Worm (Caenorhabditis elegans) whole organism, L4 larva: ENCODE measurements around the gene Y62H9A.9.

Experiments
- D1046.2 ChIP-seq: fragments of 200-800 bp; sonication (Bioruptor generic); IDR thresholded peaks from 2 replicates; pipeline ENCODE4 v1.3.6; 2022; ENCODE audit warnings: missing genetic modification characterization, missing compliant biosample characterization
- F26F4.8 ChIP-seq: fragments of 200-800 bp; sonication (Bioruptor generic); conservative IDR thresholded peaks from 2 replicates; pipeline ENCODE4 v1.3.6; 2022; ENCODE audit warnings: missing genetic modification characterization, missing compliant biosample characterization
- aly-2 ChIP-seq: sonication (generic microtip); optimal IDR thresholded peaks from 2 replicates; lab custom pipeline; 2018; ENCODE audit warnings: missing biosample characterization, missing genetic modification characterization
- arid-1 ChIP-seq: fragments of 200-800 bp; sonication (Bioruptor generic); conservative IDR thresholded peaks from 2 replicates; pipeline ENCODE4 v1.3.6; 2022; ENCODE audit warnings: missing genetic modification reagents, missing genetic modification characterization, missing compliant biosample characterization
- attf-4 ChIP-seq: sonication (generic microtip); optimal IDR thresholded peaks from 3 replicates; lab custom pipeline; 2017; ENCODE audit warnings: missing biosample characterization, missing genetic modification characterization
- ceh-44 ChIP-seq: fragments of 200-800 bp; sonication (Bioruptor generic); IDR thresholded peaks from 2 replicates; pipeline ENCODE4 v1.3.6; 2022; ENCODE audit warnings: missing genetic modification reagents, missing genetic modification characterization, missing compliant biosample characterization
- ceh-62 ChIP-seq: sonication (generic microtip); optimal IDR thresholded peaks from 2 replicates; lab custom pipeline; 2017; ENCODE audit warnings: missing biosample characterization, missing genetic modification characterization
- ceh-82 ChIP-seq: sonication (generic microtip); optimal IDR thresholded peaks from 2 replicates; lab custom pipeline; 2017; ENCODE audit warnings: missing biosample characterization, missing genetic modification characterization
- cey-2 ChIP-seq: sonication (generic microtip); optimal IDR thresholded peaks from 3 replicates; lab custom pipeline; 2017; ENCODE audit warnings: missing genetic modification characterization, mild to moderate bottlenecking, missing compliant biosample characterization, antibody characterized with exemption, borderline replicate concordance; ENCODE audit not compliant: insufficient read depth
- daf-12 ChIP-seq: fragments of 150-350 bp; optimal IDR thresholded peaks from 2 replicates; lab custom pipeline; 2014; ENCODE audit warnings: missing biosample characterization, missing genetic modification reagents, missing genetic modification characterization
- daf-16 ChIP-seq, 3 experiments: sonication (generic microtip); optimal IDR thresholded peaks; 2 replicates each; lab custom pipeline; 2016 to 2017; ENCODE audit warnings: missing genetic modification characterization in 3 of 3, missing genetic modification reagents in 3 of 3, mild to moderate bottlenecking in 2 of 3, missing compliant biosample characterization in 2 of 3, missing biosample characterization in 1 of 3, moderate library complexity in 1 of 3
- daf-19 ChIP-seq: fragments of 200-800 bp; sonication (Bioruptor generic); conservative IDR thresholded peaks from 2 replicates; pipeline ENCODE4 v1.3.6; 2022; ENCODE audit warnings: missing genetic modification characterization, missing compliant biosample characterization
- dmd-6 ChIP-seq: fragments of 200-800 bp; sonication (Bioruptor generic); IDR thresholded peaks from 2 replicates; pipeline ENCODE4 v1.3.6; 2022; ENCODE audit warnings: missing genetic modification reagents, missing genetic modification characterization, missing compliant biosample characterization
- dmd-9 ChIP-seq: fragments of 200-800 bp; sonication (Bioruptor generic); IDR thresholded peaks from 2 replicates; pipeline ENCODE4 v1.3.6; 2022; ENCODE audit warnings: missing genetic modification reagents, missing genetic modification characterization, missing compliant biosample characterization
- duxl-1 ChIP-seq: sonication (generic microtip); optimal IDR thresholded peaks from 2 replicates; lab custom pipeline; 2016; ENCODE audit warnings: mild to moderate bottlenecking, missing genetic modification characterization, moderate library complexity, missing compliant biosample characterization; ENCODE audit not compliant: poor library complexity
- dve-1 ChIP-seq: sonication (generic microtip); optimal IDR thresholded peaks from 2 replicates; lab custom pipeline; 2017; ENCODE audit warnings: antibody characterized with exemption, mild to moderate bottlenecking, missing genetic modification characterization, missing compliant biosample characterization; ENCODE audit not compliant: insufficient read depth
- egl-27 ChIP-seq: sonication (generic microtip); optimal IDR thresholded peaks from 3 replicates; lab custom pipeline; 2017; ENCODE audit warnings: missing biosample characterization, missing genetic modification reagents, missing genetic modification characterization
- egl-43 ChIP-seq: fragments of 200-800 bp; sonication (Bioruptor generic); IDR thresholded peaks from 2 replicates; pipeline ENCODE4 v1.3.6; 2022; ENCODE audit warnings: missing genetic modification reagents, missing genetic modification characterization, missing compliant biosample characterization
- fkh-10 ChIP-seq: fragments of 150-350 bp; optimal IDR thresholded peaks from 2 replicates; lab custom pipeline; 2014; ENCODE audit warnings: missing biosample characterization, missing genetic modification reagents, missing genetic modification characterization
- hif-1 ChIP-seq, 2 experiments: sonication (generic microtip); optimal IDR thresholded peaks; 2 replicates each; lab custom pipeline; 2016 to 2017; ENCODE audit warnings: missing compliant biosample characterization in 2 of 2, missing genetic modification characterization in 2 of 2, missing genetic modification reagents in 2 of 2, missing genotype in 2 of 2, mild to moderate bottlenecking in 1 of 2
- hlh-11 ChIP-seq: fragments of 200-800 bp; sonication (Bioruptor generic); optimal IDR thresholded peaks from 2 replicates; lab custom pipeline; 2018; ENCODE audit warnings: mild to moderate bottlenecking, missing genetic modification characterization, missing compliant biosample characterization
- hlh-30 ChIP-seq: sonication (generic microtip); optimal IDR thresholded peaks from 2 replicates; lab custom pipeline; 2017; ENCODE audit warnings: antibody characterized with exemption, mild to moderate bottlenecking, missing genetic modification characterization, missing compliant biosample characterization; ENCODE audit not compliant: insufficient read depth
- hmg-1.1 ChIP-seq: fragments of 200-800 bp; sonication (Bioruptor generic); IDR thresholded peaks from 2 replicates; pipeline ENCODE4 v1.3.6; 2022; ENCODE audit warnings: missing genetic modification reagents, missing genetic modification characterization, missing compliant biosample characterization
- lim-7 ChIP-seq: fragments of 200-800 bp; sonication (Bioruptor generic); IDR thresholded peaks from 2 replicates; pipeline ENCODE4 v1.3.6; 2022; ENCODE audit warnings: missing genetic modification characterization, missing compliant biosample characterization
- lir-3 ChIP-seq: sonication (generic microtip); optimal IDR thresholded peaks from 2 replicates; lab custom pipeline; 2016; ENCODE audit warnings: mild to moderate bottlenecking, missing genetic modification characterization, missing compliant biosample characterization
- madf-5 ChIP-seq, 2 experiments: fragments of 200-800 bp; sonication (Bioruptor generic); IDR thresholded peaks; 2 replicates each; pipeline ENCODE4 v1.3.6; 2022; ENCODE audit warnings: missing compliant biosample characterization in 2 of 2, missing genetic modification characterization in 2 of 2
- madf-9 ChIP-seq: fragments of 200-800 bp; sonication (Bioruptor generic); conservative IDR thresholded peaks from 2 replicates; pipeline ENCODE4 v1.3.6; 2022; ENCODE audit warnings: missing genetic modification reagents, missing genetic modification characterization, missing compliant biosample characterization
- mes-2 ChIP-seq: sonication (generic microtip); optimal IDR thresholded peaks from 2 replicates; lab custom pipeline; 2016; ENCODE audit warnings: missing genotype, mild to moderate bottlenecking, missing genetic modification characterization, missing compliant biosample characterization; ENCODE audit not compliant: poor library complexity, severe bottlenecking
- nhr-10 ChIP-seq: fragments of 150-350 bp; optimal IDR thresholded peaks from 2 replicates; lab custom pipeline; 2014; ENCODE audit warnings: missing biosample characterization, missing genetic modification characterization
- nhr-102 ChIP-seq: sonication (generic microtip); optimal IDR thresholded peaks from 2 replicates; lab custom pipeline; 2016; ENCODE audit warnings: mild to moderate bottlenecking, missing genetic modification characterization, moderate library complexity, missing compliant biosample characterization
- nhr-111 ChIP-seq: fragments of 200-800 bp; sonication (Bioruptor generic); optimal IDR thresholded peaks from 2 replicates; lab custom pipeline; 2018; ENCODE audit warnings: mild to moderate bottlenecking, missing genetic modification characterization, missing compliant biosample characterization
- nhr-237 ChIP-seq: sonication (generic microtip); optimal IDR thresholded peaks from 2 replicates; lab custom pipeline; 2017; ENCODE audit warnings: missing biosample characterization, missing genetic modification characterization
- nhr-41 ChIP-seq: fragments of 200-800 bp; sonication (Bioruptor generic); IDR thresholded peaks from 2 replicates; pipeline ENCODE4 v1.3.6; 2022; ENCODE audit warnings: missing genetic modification reagents, missing genetic modification characterization, missing compliant biosample characterization
- nhr-48 ChIP-seq: sonication (generic microtip); optimal IDR thresholded peaks from 2 replicates; lab custom pipeline; 2016; ENCODE audit warnings: mild to moderate bottlenecking, missing genetic modification characterization, missing compliant biosample characterization
- skn-1 ChIP-seq: fragments of 150-350 bp; optimal IDR thresholded peaks from 2 replicates; lab custom pipeline; 2014; ENCODE audit warnings: missing biosample characterization, missing genetic modification characterization
- spr-3 ChIP-seq: fragments of 200-800 bp; sonication (Bioruptor generic); optimal IDR thresholded peaks from 2 replicates; lab custom pipeline; 2018; ENCODE audit warnings: mild to moderate bottlenecking, missing genetic modification characterization, missing compliant biosample characterization
- unc-62 ChIP-seq, 3 experiments: fragments of 150-350 bp in 1 of 3; sonication (generic microtip); optimal IDR thresholded peaks in 2 of 3; peaks in 1 of 3; 1 replicate in 1 of 3; 2 replicates in 2 of 3; lab custom pipeline; 2014 to 2017; ENCODE audit warnings: missing biosample characterization in 3 of 3, missing genetic modification characterization in 3 of 3, missing genetic modification reagents in 3 of 3, missing genotype in 1 of 3
- zfp-3 ChIP-seq: fragments of 200-800 bp; sonication (Bioruptor generic); conservative IDR thresholded peaks from 2 replicates; pipeline ENCODE4 v1.3.6; 2022; ENCODE audit warnings: missing genetic modification reagents, missing genetic modification characterization, missing compliant biosample characterization
- zip-11 ChIP-seq: fragments of 200-800 bp; sonication (Bioruptor generic); IDR thresholded peaks from 2 replicates; pipeline ENCODE4 v1.3.6; 2022; ENCODE audit warnings: missing genetic modification characterization, missing compliant biosample characterization

The Y62H9A.9 gene

ce11 chrX:11882800-11883199 lies 15.1 kb downstream of the Y62H9A.9 start, which contains the start of the genes Y62H9A.5 and ule-5:
TSS of gene Y62H9A.5 (minus strand) at chrX:11882900.
TSS of gene ule-5 (plus strand) at chrX:11883127.
- TF ChIP-seq dve-1 (tag; lab: Kevin White, UChicago) = no peak
- no peak for TF ChIP-seq hlh-30 (tag; lab: Kevin White, UChicago)
- TF ChIP-seq daf-19 (GFP tag; lab: Robert Waterston, UW) = no peak
- no peak for TF ChIP-seq zfp-3 (GFP tag; lab: Robert Waterston, UW)
- no peak for TF ChIP-seq cey-2 (tag; lab: Kevin White, UChicago)
- TF ChIP-seq duxl-1 (tag; lab: Kevin White, UChicago) = no peak
- no peak for TF ChIP-seq egl-43
- no peak for TF ChIP-seq ceh-62 (tag; lab: Kevin White, UChicago)
- TF ChIP-seq nhr-237 = no peak
- no peak for TF ChIP-seq dmd-6 (GFP tag; lab: Robert Waterston, UW)
- TF ChIP-seq aly-2 (tag; lab: Kevin White, UChicago) = no peak
- TF ChIP-seq zip-11 (GFP tag; lab: Robert Waterston, UW) = no peak
- TF ChIP-seq mes-2 (tag; lab: Kevin White, UChicago) = no peak
- no peak for TF ChIP-seq nhr-111 (GFP tag; lab: Kevin White, UChicago)
- no peak for TF ChIP-seq attf-4

DNA sequence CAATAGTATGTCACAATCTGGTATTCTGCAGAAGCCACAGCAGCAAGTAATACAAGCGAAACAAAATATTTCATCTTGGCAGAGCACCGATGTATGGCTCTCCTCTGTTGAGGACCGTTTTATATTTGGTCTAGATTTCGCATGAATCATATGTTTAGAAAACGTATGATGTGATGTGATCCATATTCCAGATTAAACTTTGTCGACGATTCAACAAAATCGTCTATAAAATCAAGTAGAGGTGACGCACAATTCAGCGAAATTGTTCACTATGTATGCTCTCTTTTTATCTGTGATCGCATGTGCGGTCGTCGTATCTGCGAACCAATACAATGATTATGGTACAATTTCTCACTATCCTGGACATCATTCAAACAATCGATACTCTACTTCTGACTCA lies 18.1 kb downstream of the Y62H9A.9 start, which contains the start of the genes Y62H9A.3 and Y62H9A.4:
Gene Y62H9A.3, minus strand, starts transcription at position 101 of the 400 bp plus-strand sequence.
Gene Y62H9A.4, plus strand, starts transcription at position 256 of the 400 bp plus-strand sequence.
- TF ChIP-seq unc-62 (GFP tag; optimal IDR thresholded peaks at IDR 0.05 in 1 of 2; lab: Kevin White, UChicago) = peak in 1 of 2 experiments; percentile 55
- no peak for TF ChIP-seq unc-62 (tag; optimal IDR thresholded peaks at IDR 0.05; lab: Kevin White, UChicago)
- no peak for TF ChIP-seq dmd-6 (GFP tag; lab: Robert Waterston, UW)
- TF ChIP-seq, all 104 proteins: peak for 1

DNA sequence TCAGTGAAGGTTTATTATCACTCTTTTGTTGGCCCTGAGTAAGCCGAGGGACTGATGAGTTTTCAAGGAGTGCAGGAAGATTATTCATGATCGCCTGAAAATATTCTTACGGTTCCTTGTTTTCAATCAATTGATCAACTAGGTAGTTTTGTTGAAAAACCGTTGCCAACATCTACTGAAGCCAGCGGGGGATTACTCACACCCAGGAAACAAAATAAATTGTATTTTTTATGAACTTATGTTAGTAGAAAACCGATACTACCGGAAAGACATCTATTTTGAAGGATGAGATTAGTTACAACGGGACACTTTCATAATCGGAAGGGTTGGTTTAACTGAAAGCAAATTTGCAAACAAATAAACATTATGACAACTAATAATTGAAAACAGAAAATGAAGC lies 19.8 kb downstream of the Y62H9A.9 start, which contains the start of gene Y62H9A.2:
Gene Y62H9A.2, minus strand, starts transcription at position 101 of the 400 bp plus-strand sequence.
- no peak for TF ChIP-seq daf-12 (tag; lab: Kevin White, UChicago)

DNA sequence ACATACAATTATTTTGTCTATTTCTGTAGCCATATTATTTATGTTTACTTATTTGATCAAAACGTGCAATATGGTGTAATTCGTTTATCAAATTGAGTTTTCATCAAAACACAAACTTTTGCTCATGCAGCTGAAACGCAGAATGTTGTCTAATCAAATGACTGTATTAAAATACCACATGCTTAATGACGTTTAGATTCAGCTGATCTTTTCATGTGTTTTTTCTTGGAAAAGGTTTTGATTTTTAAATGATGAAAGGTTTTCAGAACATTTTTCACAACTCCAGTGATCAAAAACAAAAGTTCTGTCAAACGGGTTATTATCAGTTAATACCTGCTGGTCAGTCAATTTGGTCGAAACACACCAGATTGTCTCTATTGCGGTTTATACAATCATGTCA lies 22.7 kb downstream of the Y62H9A.9 start, which contains the start of gene Y62H9A.1:
Gene Y62H9A.1, plus strand, starts transcription at position 282 of the 400 bp plus-strand sequence.
- TF ChIP-seq nhr-102 (tag; lab: Kevin White, UChicago) (no peak), fkh-10 (no peak), egl-27 (tag; lab: Kevin White, UChicago) (no peak), hif-1 (tag; optimal IDR thresholded peaks at IDR 0.05; lab: Kevin White, UChicago) (no peak), D1046.2 (no peak), madf-5 (GFP tag; IDR thresholded peaks at IDR 0.05; lab: Robert Waterston, UW) (no peak), skn-1 (tag; lab: Kevin White, UChicago) (no peak), madf-9 (GFP tag; lab: Robert Waterston, UW) (no peak), nhr-237 (no peak), duxl-1 (tag; lab: Kevin White, UChicago) (no peak), lir-3 (tag; lab: Kevin White, UChicago) (no peak), spr-3 (GFP tag; lab: Kevin White, UChicago) (no peak), aly-2 (tag; lab: Kevin White, UChicago) (no peak)

DNA sequence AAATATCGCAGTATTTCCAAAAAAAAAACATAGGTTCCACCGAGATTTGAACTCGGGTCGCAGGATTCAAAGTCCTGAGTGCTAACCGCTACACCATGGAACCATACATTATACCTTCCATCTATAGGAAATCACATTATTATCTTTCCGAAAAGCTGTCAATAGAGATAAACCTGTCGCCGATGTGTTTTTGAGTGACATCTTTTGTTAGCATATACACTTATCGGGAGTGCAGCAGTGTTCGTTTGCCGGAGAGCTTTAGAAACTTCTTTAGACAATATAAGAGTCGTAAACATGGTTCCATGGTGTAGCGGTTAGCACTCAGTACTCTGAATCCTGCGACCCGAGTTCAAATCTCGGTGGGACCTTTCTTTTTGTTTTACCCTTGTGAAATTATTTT lies 25.7 kb downstream of the Y62H9A.9 start:
- TF ChIP-seq F26F4.8 (GFP tag; lab: Robert Waterston, UW) (peak; percentile 38; the same call in 1 of the 2 replicates), nhr-10 (tag; lab: Kevin White, UChicago) (no peak), madf-9 (GFP tag; lab: Robert Waterston, UW) (0 out of 2 replicates have a peak, but pooled peaks have one; percentile 29), hlh-11 (tag; lab: Kevin White, UChicago) (peak; percentile 19), hmg-1.1 (peak; percentile 65), nhr-48 (tag; lab: Kevin White, UChicago) (peak; percentile 44), daf-16 (GFP tag; optimal IDR thresholded peaks at IDR 0.05; lab: Kevin White, UChicago) (peak in 1 of 2 experiments; percentile 83), daf-16 (tag; optimal IDR thresholded peaks at IDR 0.05; lab: Kevin White, UChicago) (peak; percentile 75), arid-1 (peak; percentile 63), madf-5 (GFP tag; IDR thresholded peaks at IDR 0.05; lab: Robert Waterston, UW) (peak in 1 of 2 experiments; percentile 80; a peak in 1 of 4 replicates), lim-7 (GFP tag; lab: Robert Waterston, UW) (peak; percentile 76; the same call in 1 of the 2 replicates), nhr-41 (GFP tag; lab: Robert Waterston, UW) (peak; percentile 32; the same call in 1 of the 2 replicates), ceh-44 (GFP tag; lab: Robert Waterston, UW) (0 out of 2 replicates have a peak, but pooled peaks have one; percentile 26), dmd-9 (0 out of 2 replicates have a peak, but pooled peaks have one; percentile 44), daf-19 (GFP tag; lab: Robert Waterston, UW) (0 out of 2 replicates have a peak, but pooled peaks have one; percentile 19), ceh-82 (tag; lab: Kevin White, UChicago) (no peak)
